Worm (Caenorhabditis elegans) whole organism, L3 larva: ENCODE measurements around the gene kvs-1.

Experiments used
- aly-2 ChIP-seq: fragments of 150-350 bp; optimal IDR thresholded peaks from 2 replicates; lab custom pipeline; 2014; ENCODE audit warnings: missing biosample characterization, missing genetic modification characterization
- ama-1 ChIP-seq: fragments of 150-350 bp; optimal IDR thresholded peaks from 2 replicates; lab custom pipeline; 2018
- ceh-16 ChIP-seq: sonication (generic microtip); optimal IDR thresholded peaks from 2 replicates; lab custom pipeline; 2017; ENCODE audit warnings: missing biosample characterization, missing genetic modification characterization
- ceh-28 ChIP-seq: fragments of 150-350 bp; optimal IDR thresholded peaks from 2 replicates; lab custom pipeline; 2014; ENCODE audit warnings: missing biosample characterization, missing genetic modification reagents, missing genetic modification characterization
- ceh-9 ChIP-seq: sonication (generic microtip); optimal IDR thresholded peaks from 2 replicates; lab custom pipeline; 2018; ENCODE audit warnings: missing biosample characterization, missing genetic modification characterization
- egl-27 ChIP-seq: sonication (generic microtip); optimal IDR thresholded peaks from 4 replicates; lab custom pipeline; 2017; ENCODE audit warnings: missing biosample characterization, missing genetic modification reagents, missing genetic modification characterization
- egl-5 ChIP-seq: fragments of 150-350 bp; optimal IDR thresholded peaks from 2 replicates; lab custom pipeline; 2017; ENCODE audit warnings: missing biosample characterization, missing genetic modification reagents, missing genetic modification characterization, inconsistent platforms
- elt-1 ChIP-seq: fragments of 150-350 bp; optimal IDR thresholded peaks from 2 replicates; lab custom pipeline; 2014; ENCODE audit warnings: missing biosample characterization, missing genetic modification characterization
- elt-2 ChIP-seq: sonication (generic microtip); optimal IDR thresholded peaks from 2 replicates; lab custom pipeline; 2016; ENCODE audit warnings: missing genetic modification reagents, mild to moderate bottlenecking, missing genetic modification characterization, missing compliant biosample characterization
- elt-3 ChIP-seq, 3 experiments: fragments of 150-350 bp in 1 of 3; sonication (generic microtip) in 2 of 3; optimal IDR thresholded peaks; 2 replicates in 2 of 3; 4 replicates in 1 of 3; lab custom pipeline; 2014 to 2017; ENCODE audit warnings: missing biosample characterization in 3 of 3, missing genetic modification characterization in 3 of 3
- fkh-10 ChIP-seq: sonication (generic microtip); optimal IDR thresholded peaks from 2 replicates; lab custom pipeline; 2017; ENCODE audit warnings: missing biosample characterization, missing genetic modification reagents, missing genetic modification characterization
- fkh-2 ChIP-seq: fragments of 150-350 bp; optimal IDR thresholded peaks from 2 replicates; lab custom pipeline; 2014; ENCODE audit warnings: missing biosample characterization, missing genetic modification reagents, missing genetic modification characterization
- hmg-11 ChIP-seq: sonication (generic microtip); optimal IDR thresholded peaks from 2 replicates; lab custom pipeline; 2016; ENCODE audit warnings: missing genetic modification characterization, missing compliant biosample characterization
- jun-1 ChIP-seq: fragments of 150-350 bp; optimal IDR thresholded peaks from 2 replicates; lab custom pipeline; 2014; ENCODE audit warnings: missing biosample characterization, missing genetic modification reagents, missing genetic modification characterization
- lin-15B ChIP-seq: fragments of 150-350 bp; optimal IDR thresholded peaks from 2 replicates; lab custom pipeline; 2014; ENCODE audit warnings: missing biosample characterization, missing genetic modification characterization
- lin-39 ChIP-seq: fragments of 150-350 bp; optimal IDR thresholded peaks from 2 replicates; lab custom pipeline; 2018; ENCODE audit warnings: missing biosample characterization, missing genetic modification reagents, missing genetic modification characterization
- lsy-12 ChIP-seq: sonication (generic microtip); optimal IDR thresholded peaks from 2 replicates; lab custom pipeline; 2016; ENCODE audit warnings: mild to moderate bottlenecking, missing genetic modification characterization, missing compliant biosample characterization
- mdl-1 ChIP-seq: fragments of 150-350 bp; optimal IDR thresholded peaks from 2 replicates; lab custom pipeline; 2014; ENCODE audit warnings: missing biosample characterization, missing genetic modification characterization
- mml-1 ChIP-seq: fragments of 150-350 bp; sonication (generic microtip); optimal IDR thresholded peaks from 3 replicates; lab custom pipeline; 2014; ENCODE audit warnings: missing biosample characterization, missing genetic modification characterization
- nfya-1 ChIP-seq: sonication (generic microtip); optimal IDR thresholded peaks from 2 replicates; lab custom pipeline; 2017; ENCODE audit warnings: missing genetic modification characterization, mild to moderate bottlenecking, missing compliant biosample characterization, antibody characterized with exemption, moderate library complexity; ENCODE audit not compliant: insufficient read depth
- nhr-11 ChIP-seq: fragments of 150-350 bp; optimal IDR thresholded peaks from 2 replicates; lab custom pipeline; 2014; ENCODE audit warnings: missing biosample characterization, missing genetic modification characterization
- nhr-12 ChIP-seq: fragments of 150-350 bp; optimal IDR thresholded peaks from 2 replicates; lab custom pipeline; 2014; ENCODE audit warnings: missing biosample characterization, missing genetic modification characterization
- nhr-23 ChIP-seq: fragments of 150-350 bp; optimal IDR thresholded peaks from 2 replicates; lab custom pipeline; 2014; ENCODE audit warnings: missing biosample characterization, missing genetic modification reagents, missing genetic modification characterization
- nhr-237 ChIP-seq: fragments of 150-350 bp; optimal IDR thresholded peaks from 2 replicates; lab custom pipeline; 2014; ENCODE audit warnings: missing biosample characterization, missing genetic modification characterization
- nhr-25 ChIP-seq: sonication (generic microtip); optimal IDR thresholded peaks from 2 replicates; lab custom pipeline; 2017; ENCODE audit warnings: missing biosample characterization, missing genetic modification characterization
- nhr-43 ChIP-seq: sonication (generic microtip); optimal IDR thresholded peaks from 2 replicates; lab custom pipeline; 2016; ENCODE audit warnings: mild to moderate bottlenecking, missing genetic modification characterization, missing compliant biosample characterization; ENCODE audit not compliant: poor library complexity, severe bottlenecking
- nhr-76 ChIP-seq: fragments of 150-350 bp; sonication (generic microtip); optimal IDR thresholded peaks from 5 replicates; lab custom pipeline; 2014; ENCODE audit warnings: missing biosample characterization, missing genetic modification characterization
- pha-4 ChIP-seq: fragments of 150-350 bp; optimal IDR thresholded peaks from 2 replicates; lab custom pipeline; 2014; ENCODE audit warnings: missing biosample characterization, missing genetic modification reagents, missing genetic modification characterization
- pqm-1 ChIP-seq: fragments of 150-350 bp; optimal IDR thresholded peaks from 2 replicates; lab custom pipeline; 2017; ENCODE audit warnings: missing biosample characterization, missing genetic modification characterization, inconsistent platforms
- sea-2 ChIP-seq: fragments of 150-350 bp; sonication (generic microtip); optimal IDR thresholded peaks from 4 replicates; lab custom pipeline; 2014; ENCODE audit warnings: missing biosample characterization, missing genetic modification reagents, missing genetic modification characterization
- skn-1 ChIP-seq: fragments of 150-350 bp; optimal IDR thresholded peaks from 2 replicates; lab custom pipeline; 2014; ENCODE audit warnings: missing biosample characterization, missing genetic modification characterization
- snpc-4 ChIP-seq: fragments of 150-350 bp; optimal IDR thresholded peaks from 2 replicates; lab custom pipeline; 2014; ENCODE audit warnings: missing biosample characterization, missing genetic modification characterization
- unc-39 ChIP-seq: sonication (generic microtip); optimal IDR thresholded peaks from 4 replicates; lab custom pipeline; 2017; ENCODE audit warnings: missing biosample characterization, missing genetic modification characterization
- unc-62 ChIP-seq: fragments of 150-350 bp; sonication (generic microtip); optimal IDR thresholded peaks from 4 replicates; lab custom pipeline; 2014; ENCODE audit warnings: missing biosample characterization, missing genetic modification reagents, missing genetic modification characterization
- zag-1 ChIP-seq: fragments of 150-350 bp; optimal IDR thresholded peaks from 2 replicates; lab custom pipeline; 2014; ENCODE audit warnings: missing biosample characterization, missing genetic modification characterization
- ztf-11 ChIP-seq: fragments of 150-350 bp; optimal IDR thresholded peaks from 2 replicates; lab custom pipeline; 2014; ENCODE audit warnings: missing biosample characterization, missing genetic modification characterization

The kvs-1 gene

ce11 chrX:7662532-7662931 lies 44.4 kb downstream of the kvs-1 start:
- TF ChIP-seq sea-2 (GFP tag; lab: Kevin White, UChicago), result no peak
- no peak for TF ChIP-seq mdl-1 (tag; lab: Kevin White, UChicago)
- TF ChIP-seq ceh-28 (tag; lab: Kevin White, UChicago), result peak; percentile 56
- TF ChIP-seq elt-1 (tag; lab: Kevin White, UChicago), result peak; percentile 19
- peak; percentile 54 for TF ChIP-seq nhr-23 (tag; lab: Kevin White, UChicago)
- no peak for TF ChIP-seq unc-62
- peak; percentile 12 for TF ChIP-seq nhr-25 (tag; lab: Kevin White, UChicago)
- no peak for TF ChIP-seq ceh-9 (tag; lab: Kevin White, UChicago)
- TF ChIP-seq ama-1 (lab: Kevin White, UChicago), result no peak
- TF ChIP-seq, all 47 proteins: peak for 4

- peak; percentile 48 for TF ChIP-seq nfya-1 (tag; lab: Kevin White, UChicago)
- peak; percentile 36 for TF ChIP-seq ceh-28 (tag; lab: Kevin White, UChicago)
- peak; percentile 38 for TF ChIP-seq nhr-25 (tag; lab: Kevin White, UChicago)
- peak; percentile 36 for TF ChIP-seq pqm-1 (tag; lab: Kevin White, UChicago)
- peak; percentile 87 for TF ChIP-seq ama-1 (lab: Kevin White, UChicago)
- peak; percentile 17 for TF ChIP-seq egl-5
- TF ChIP-seq nhr-23 (tag; lab: Kevin White, UChicago), result peak; percentile 80
- TF ChIP-seq elt-2 (tag; lab: Kevin White, UChicago), result peak; percentile 44
- no peak for TF ChIP-seq skn-1 (tag; lab: Kevin White, UChicago)
- TF ChIP-seq lin-15B (tag; lab: Kevin White, UChicago), result peak; percentile 43
- peak; percentile 32 for TF ChIP-seq lin-39 (tag; lab: Kevin White, UChicago)
- no peak for TF ChIP-seq nhr-76 (tag; lab: Kevin White, UChicago)
- TF ChIP-seq pha-4 (tag; lab: Kevin White, UChicago), result peak; percentile 79
- TF ChIP-seq ztf-11 (tag; lab: Kevin White, UChicago), result no peak
- TF ChIP-seq, all 47 proteins: peak for 11
Observed at ce11 chrX:7661628-7662027, 45.3 kb downstream of the kvs-1 start.

- TF ChIP-seq ceh-28 (tag; lab: Kevin White, UChicago) (peak; percentile 42), ama-1 (lab: Kevin White, UChicago) (no peak), egl-27 (tag; lab: Kevin White, UChicago) (no peak), nhr-11 (tag; lab: Kevin White, UChicago) (no peak), ztf-11 (tag; lab: Kevin White, UChicago) (no peak), ceh-16 (tag; lab: Kevin White, UChicago) (no peak), lsy-12 (tag; lab: Kevin White, UChicago) (no peak), mdl-1 (tag; lab: Kevin White, UChicago) (no peak), elt-1 (tag; lab: Kevin White, UChicago) (no peak), sea-2 (GFP tag; lab: Kevin White, UChicago) (no peak), nfya-1 (tag; lab: Kevin White, UChicago) (peak; percentile 47), lin-39 (tag; lab: Kevin White, UChicago) (peak; percentile 6), ceh-9 (tag; lab: Kevin White, UChicago) (no peak), hmg-11 (tag; lab: Kevin White, UChicago) (no peak), lin-15B (tag; lab: Kevin White, UChicago) (no peak), jun-1 (no peak), fkh-10 (GFP tag; lab: Kevin White, UChicago) (no peak), nhr-12 (no peak), elt-2 (tag; lab: Kevin White, UChicago) (peak; percentile 46)
Observed at ce11 chrX:7660919-7661557, 45.9 kb downstream of the kvs-1 start, which contains the start of gene pcca-1. TSS of gene pcca-1 (minus strand) at chrX:7660986.

ce11 chrX:7659591-7660433 lies 47.1 kb downstream of the kvs-1 start:
- TF ChIP-seq nfya-1 (tag; lab: Kevin White, UChicago) (peak; percentile 10), elt-2 (tag; lab: Kevin White, UChicago) (no peak)

ce11 chrX:7656875-7657274 lies 50.1 kb downstream of the kvs-1 start, which contains the start of gene F27D9.12:
TSS of gene F27D9.12 (minus strand) at chrX:7656975.
- TF ChIP-seq mml-1 (tag; lab: Kevin White, UChicago) (no peak), lin-39 (tag; lab: Kevin White, UChicago) (no peak), pha-4 (tag; lab: Kevin White, UChicago) (no peak), egl-27 (tag; lab: Kevin White, UChicago) (no peak), zag-1 (tag; lab: Kevin White, UChicago) (no peak), aly-2 (tag; lab: Kevin White, UChicago) (no peak), unc-39 (no peak), jun-1 (no peak), ceh-28 (tag; lab: Kevin White, UChicago) (no peak), snpc-4 (tag; lab: Kevin White, UChicago) (no peak), ama-1 (lab: Kevin White, UChicago) (no peak), nhr-237 (tag; lab: Kevin White, UChicago) (no peak), fkh-2 (tag; lab: Kevin White, UChicago) (no peak), elt-3 (tag; optimal IDR thresholded peaks at IDR 0.05; lab: Kevin White, UChicago) (no peak), ceh-9 (tag; lab: Kevin White, UChicago) (no peak), nhr-43 (tag; lab: Kevin White, UChicago) (no peak), elt-1 (tag; lab: Kevin White, UChicago) (no peak)
